Worm (Caenorhabditis elegans) whole organism, late embryonic: ENCODE results near the gene C18E9.8.

Experiments used
- ama-1 ChIP-seq: fragments of 150-350 bp; optimal IDR thresholded peaks from 2 replicates; lab custom pipeline; 2014
- fkh-10 ChIP-seq: fragments of 150-350 bp; optimal IDR thresholded peaks from 2 replicates; lab custom pipeline; 2014; ENCODE audit warnings: missing biosample characterization, missing genetic modification reagents, missing genetic modification characterization
- hlh-30 ChIP-seq: sonication (generic microtip); optimal IDR thresholded peaks from 2 replicates; lab custom pipeline; 2017; ENCODE audit warnings: antibody characterized with exemption, missing genetic modification characterization, missing compliant biosample characterization; ENCODE audit not compliant: insufficient read depth
- mec-3 ChIP-seq: sonication (generic microtip); optimal IDR thresholded peaks from 2 replicates; lab custom pipeline; 2016; ENCODE audit warnings: borderline replicate concordance, missing genetic modification characterization, missing compliant biosample characterization
- nhr-11 ChIP-seq: fragments of 150-350 bp; optimal IDR thresholded peaks from 2 replicates; lab custom pipeline; 2014; ENCODE audit warnings: missing biosample characterization, missing genetic modification characterization
- pax-1 ChIP-seq: fragments of 150-350 bp; optimal IDR thresholded peaks from 2 replicates; lab custom pipeline; 2014; ENCODE audit warnings: missing biosample characterization, missing genetic modification characterization
- pha-4 ChIP-seq: fragments of 150-350 bp; optimal IDR thresholded peaks from 2 replicates; lab custom pipeline; 2018; ENCODE audit warnings: missing biosample characterization, missing genetic modification reagents, missing genetic modification characterization
- pqm-1 ChIP-seq: sonication (generic microtip); optimal IDR thresholded peaks from 2 replicates; lab custom pipeline; 2016; ENCODE audit warnings: missing genetic modification characterization, missing compliant biosample characterization
- unc-55 ChIP-seq: sonication (generic microtip); optimal IDR thresholded peaks from 2 replicates; lab custom pipeline; 2017; ENCODE audit warnings: missing biosample characterization, missing genetic modification reagents, missing genetic modification characterization

- TF ChIP-seq pha-4 (tag; lab: Kevin White, UChicago) (no peak), fkh-10 (GFP tag; lab: Kevin White, UChicago) (no peak), pqm-1 (tag; lab: Kevin White, UChicago) (no peak), hlh-30 (tag; lab: Kevin White, UChicago) (no peak), pax-1 (tag; lab: Kevin White, UChicago) (no peak), ama-1 (lab: Kevin White, UChicago) (no peak), mec-3 (tag; lab: Kevin White, UChicago) (no peak), nhr-11 (tag; lab: Kevin White, UChicago) (no peak), unc-55 (no peak)
These were observed at the start of gene C18E9.8 for ce11 chrII:8987962-8988361.
